Fruit fly (Drosophila melanogaster) whole organism, embryonic: ENCODE data around the gene CG6766.
A peak's percentile ranks its signal among the peaks of the same experiment; 100 is the strongest.

Experiments
- Atf-2 ChIP-seq: fragments of 200-800 bp; sonication (Bioruptor generic); optimal IDR thresholded peaks from 2 replicates; lab custom pipeline; 2016; ENCODE audit warnings: missing biosample characterization, missing genetic modification characterization
- BEAF-32 ChIP-seq: fragments of 200-800 bp; sonication (Bioruptor generic); optimal IDR thresholded peaks from 3 replicates; lab custom pipeline; 2017; ENCODE audit warnings: missing biosample characterization, missing genetic modification characterization, mild to moderate bottlenecking, moderate library complexity, missing genetic modification reagents
- CG1024 ChIP-seq: fragments of 200-800 bp; sonication (Bioruptor generic); IDR thresholded peaks from 2 replicates; pipeline ENCODE4 v1.3.6; 2022; ENCODE audit warnings: missing biosample characterization, missing genetic modification characterization
- CG11696 ChIP-seq: fragments of 200-800 bp; sonication (Bioruptor generic); IDR thresholded peaks from 2 replicates; pipeline ENCODE4 v1.3.6; 2022; ENCODE audit warnings: missing biosample characterization, missing genetic modification characterization
- CG13296 ChIP-seq: fragments of 200-800 bp; sonication (Bioruptor generic); optimal IDR thresholded peaks from 3 replicates; lab custom pipeline; 2018; ENCODE audit warnings: missing biosample characterization, mild to moderate bottlenecking, missing genetic modification characterization
- CG1602 ChIP-seq: fragments of 200-800 bp; sonication (Bioruptor generic); optimal IDR thresholded peaks from 3 replicates; lab custom pipeline; 2016; ENCODE audit warnings: missing biosample characterization, missing genetic modification characterization
- CG17829 ChIP-seq: fragments of 200-800 bp; optimal IDR thresholded peaks from 2 replicates; lab custom pipeline; 2019; ENCODE audit warnings: missing biosample characterization, mild to moderate bottlenecking, missing genetic modification characterization, moderate library complexity
- CG18764 ChIP-seq: fragments of 200-800 bp; sonication (Bioruptor generic); optimal IDR thresholded peaks from 3 replicates; lab custom pipeline; 2016; ENCODE audit warnings: missing biosample characterization, missing genetic modification characterization
- CG30020 ChIP-seq: fragments of 200-800 bp; optimal IDR thresholded peaks from 2 replicates; lab custom pipeline; 2019; ENCODE audit warnings: missing biosample characterization, mild to moderate bottlenecking, missing genetic modification characterization, moderate library complexity
- CG3065 ChIP-seq: fragments of 200-800 bp; sonication (Bioruptor generic); optimal IDR thresholded peaks from 2 replicates; lab custom pipeline; 2016; ENCODE audit warnings: missing biosample characterization, missing genetic modification characterization
- CG31365 ChIP-seq: fragments of 200-800 bp; sonication (Bioruptor generic); optimal IDR thresholded peaks from 2 replicates; lab custom pipeline; 2018; ENCODE audit warnings: missing biosample characterization, mild to moderate bottlenecking, missing genetic modification characterization
- CG3281 ChIP-seq: fragments of 200-800 bp; sonication (Bioruptor generic); optimal IDR thresholded peaks from 3 replicates; lab custom pipeline; 2017; ENCODE audit warnings: missing biosample characterization, mild to moderate bottlenecking, missing genetic modification characterization
- CG33213 ChIP-seq: fragments of 200-800 bp; sonication (Bioruptor generic); optimal IDR thresholded peaks from 3 replicates; lab custom pipeline; 2016; ENCODE audit warnings: missing biosample characterization, missing genetic modification characterization
- CG3995 ChIP-seq: fragments of 200-800 bp; sonication (Bioruptor generic); optimal IDR thresholded peaks from 3 replicates; lab custom pipeline; 2016; ENCODE audit warnings: missing biosample characterization, missing genetic modification characterization
- CG6272 ChIP-seq: fragments of 200-800 bp; sonication (Bioruptor generic); IDR thresholded peaks from 2 replicates; pipeline ENCODE4 v1.3.6; 2022; ENCODE audit warnings: missing biosample characterization, missing genetic modification characterization
- CG6765 ChIP-seq: fragments of 200-800 bp; sonication (Bioruptor generic); optimal IDR thresholded peaks from 3 replicates; lab custom pipeline; 2017; ENCODE audit warnings: missing biosample characterization, mild to moderate bottlenecking, missing genetic modification characterization
- CG8281 ChIP-seq: fragments of 200-800 bp; sonication (Bioruptor generic); optimal IDR thresholded peaks from 2 replicates; lab custom pipeline; 2018; ENCODE audit warnings: missing biosample characterization, mild to moderate bottlenecking, missing genetic modification characterization, moderate library complexity
- CG8478 ChIP-seq: fragments of >200 bp; optimal IDR thresholded peaks from 2 replicates; lab custom pipeline; 2018
- CG8944 ChIP-seq: fragments of 200-800 bp; sonication (Bioruptor generic); optimal IDR thresholded peaks from 3 replicates; lab custom pipeline; 2016; ENCODE audit warnings: missing biosample characterization, missing genetic modification characterization
- CG9876 ChIP-seq: fragments of 200-800 bp; sonication (Bioruptor generic); optimal IDR thresholded peaks from 2 replicates; lab custom pipeline; 2016; ENCODE audit warnings: missing biosample characterization, missing genetic modification characterization
- Chrac-16 ChIP-seq: fragments of 200-800 bp; sonication (Bioruptor generic); optimal IDR thresholded peaks from 3 replicates; lab custom pipeline; 2016; ENCODE audit warnings: missing biosample characterization, missing genetic modification characterization
- Dfd ChIP-seq, 2 experiments: fragments of >200 bp; optimal IDR thresholded peaks; 2 replicates each; lab custom pipeline; 2017; ENCODE audit warnings: missing biosample characterization in 2 of 2, missing genetic modification characterization in 2 of 2
- Gug ChIP-seq: fragments of 200-800 bp; sonication (Bioruptor generic); IDR thresholded peaks from 4 replicates; pipeline ENCODE4 v1.3.6; 2022; ENCODE audit warnings: missing biosample characterization, missing genetic modification characterization
- HLHmδ ChIP-seq: fragments of 200-800 bp; sonication (Bioruptor generic); optimal IDR thresholded peaks from 2 replicates; lab custom pipeline; 2018; ENCODE audit warnings: missing biosample characterization, mild to moderate bottlenecking, missing genetic modification characterization, moderate library complexity
- Hr3 ChIP-seq: fragments of 200-800 bp; sonication (Bioruptor generic); optimal IDR thresholded peaks from 3 replicates; lab custom pipeline; 2016; ENCODE audit warnings: missing biosample characterization, missing genetic modification characterization
- Hr39 ChIP-seq: fragments of >200 bp; optimal IDR thresholded peaks from 2 replicates; lab custom pipeline; 2017
- Hr51 ChIP-seq, 2 experiments: fragments of 200-800 bp; sonication (Bioruptor generic); optimal IDR thresholded peaks; 2 replicates in 1 of 2; 3 replicates in 1 of 2; lab custom pipeline; 2016 to 2018; ENCODE audit warnings: missing biosample characterization in 2 of 2, missing genetic modification characterization in 2 of 2, mild to moderate bottlenecking in 1 of 2, moderate library complexity in 1 of 2
- Lhr ChIP-seq: fragments of 200-800 bp; sonication (Bioruptor generic); optimal IDR thresholded peaks from 3 replicates; lab custom pipeline; 2017; ENCODE audit warnings: mild to moderate bottlenecking, missing biosample characterization, missing genetic modification reagents, missing genetic modification characterization
- Lim3 ChIP-seq: fragments of 200-800 bp; sonication (Bioruptor generic); IDR thresholded peaks from 2 replicates; pipeline ENCODE4 v1.3.6; 2022; ENCODE audit warnings: missing biosample characterization, missing genetic modification characterization
- Nf-YA ChIP-seq: fragments of 200-800 bp; sonication (Bioruptor generic); IDR thresholded peaks from 2 replicates; pipeline ENCODE4 v1.3.6; 2022; ENCODE audit warnings: missing biosample characterization, missing genetic modification characterization
- PHDP ChIP-seq: fragments of 200-800 bp; sonication (Bioruptor generic); optimal IDR thresholded peaks from 3 replicates; lab custom pipeline; 2018; ENCODE audit warnings: missing biosample characterization, mild to moderate bottlenecking, missing genetic modification characterization, moderate library complexity
- Rfx ChIP-seq: fragments of 200-800 bp; sonication (Bioruptor generic); IDR thresholded peaks from 2 replicates; pipeline ENCODE4 v1.3.6; 2022; ENCODE audit warnings: missing biosample characterization, missing genetic modification characterization
- Sox100B ChIP-seq: fragments of 200-800 bp; sonication (Bioruptor generic); optimal IDR thresholded peaks from 3 replicates; lab custom pipeline; 2018; ENCODE audit warnings: missing biosample characterization, mild to moderate bottlenecking, missing genetic modification characterization
- ap ChIP-seq: fragments of 200-800 bp; sonication (Bioruptor generic); IDR thresholded peaks from 2 replicates; pipeline ENCODE4 v1.3.6; 2022; ENCODE audit warnings: missing biosample characterization, missing genetic modification characterization
- ase ChIP-seq: fragments of 200-800 bp; sonication (Bioruptor generic); IDR thresholded peaks from 3 replicates; pipeline ENCODE4 v1.3.6; 2022; ENCODE audit warnings: missing biosample characterization, missing genetic modification characterization
- cad ChIP-seq: fragments of >200 bp; optimal IDR thresholded peaks from 2 replicates; lab custom pipeline; 2017; ENCODE audit warnings: missing biosample characterization, missing genetic modification characterization
- dan ChIP-seq: fragments of 200-800 bp; sonication (Bioruptor generic); IDR thresholded peaks from 2 replicates; pipeline ENCODE4 v1.3.6; 2022; ENCODE audit warnings: missing biosample characterization, missing genetic modification characterization
- dm ChIP-seq: fragments of 200-800 bp; sonication (Bioruptor generic); optimal IDR thresholded peaks from 3 replicates; lab custom pipeline; 2016; ENCODE audit warnings: missing biosample characterization, missing genetic modification characterization
- dmrt99B ChIP-seq: fragments of 200-800 bp; sonication (Bioruptor generic); optimal IDR thresholded peaks from 2 replicates; lab custom pipeline; 2018; ENCODE audit warnings: missing biosample characterization, mild to moderate bottlenecking, missing genetic modification characterization, moderate library complexity
- dysf ChIP-seq: fragments of 200-800 bp; sonication (Bioruptor generic); IDR thresholded peaks from 3 replicates; pipeline ENCODE4 v1.3.6; 2022; ENCODE audit warnings: missing biosample characterization, missing genetic modification characterization
- fu2 ChIP-seq: fragments of 200-800 bp; sonication (Bioruptor generic); optimal IDR thresholded peaks from 2 replicates; lab custom pipeline; 2016; ENCODE audit warnings: missing biosample characterization, missing genetic modification characterization
- gem ChIP-seq: fragments of 200-800 bp; sonication (Bioruptor generic); optimal IDR thresholded peaks from 2 replicates; lab custom pipeline; 2019; ENCODE audit warnings: missing biosample characterization, mild to moderate bottlenecking, missing genetic modification characterization, moderate library complexity
- grau ChIP-seq: fragments of 200-800 bp; optimal IDR thresholded peaks from 3 replicates; lab custom pipeline; 2019; ENCODE audit warnings: missing biosample characterization, mild to moderate bottlenecking, missing genetic modification characterization, moderate library complexity
- gsb ChIP-seq: fragments of 200-800 bp; sonication (Bioruptor generic); IDR thresholded peaks from 2 replicates; pipeline ENCODE4 v1.3.6; 2022; ENCODE audit warnings: missing biosample characterization, missing genetic modification characterization
- inv ChIP-seq: fragments of 200-800 bp; sonication (Bioruptor generic); IDR thresholded peaks from 2 replicates; pipeline ENCODE4 v1.3.6; 2022; ENCODE audit warnings: missing biosample characterization, missing genetic modification characterization; ENCODE audit not compliant: partially characterized antibody
- jing ChIP-seq: fragments of 200-800 bp; sonication (Bioruptor generic); optimal IDR thresholded peaks from 2 replicates; lab custom pipeline; 2018; ENCODE audit warnings: missing biosample characterization, mild to moderate bottlenecking, missing genetic modification characterization
- kay ChIP-seq: fragments of 200-800 bp; sonication (Bioruptor generic); optimal IDR thresholded peaks from 2 replicates; lab custom pipeline; 2016; ENCODE audit warnings: missing biosample characterization, missing genetic modification characterization
- lab ChIP-seq: fragments of 200-800 bp; sonication (Bioruptor generic); optimal IDR thresholded peaks from 3 replicates; lab custom pipeline; 2017; ENCODE audit warnings: missing biosample characterization, missing genetic modification characterization, mild to moderate bottlenecking, moderate library complexity, missing genetic modification reagents
- maf-S ChIP-seq: fragments of 200-800 bp; sonication (Bioruptor generic); optimal IDR thresholded peaks from 2 replicates; lab custom pipeline; 2016; ENCODE audit warnings: missing biosample characterization, missing genetic modification characterization
- nerfin-1 ChIP-seq: fragments of 200-800 bp; sonication (Bioruptor generic); optimal IDR thresholded peaks from 3 replicates; lab custom pipeline; 2019; ENCODE audit warnings: missing biosample characterization, mild to moderate bottlenecking, missing genetic modification characterization, moderate library complexity
- pb ChIP-seq: fragments of 200-800 bp; sonication (Bioruptor generic); optimal IDR thresholded peaks from 3 replicates; lab custom pipeline; 2016; ENCODE audit warnings: missing biosample characterization, missing genetic modification characterization
- ranshi ChIP-seq: fragments of 200-800 bp; sonication (Bioruptor generic); IDR thresholded peaks from 2 replicates; pipeline ENCODE4 v1.3.6; 2022; ENCODE audit warnings: missing biosample characterization, missing genetic modification characterization
- tap ChIP-seq: fragments of 200-800 bp; optimal IDR thresholded peaks from 3 replicates; lab custom pipeline; 2019; ENCODE audit warnings: missing biosample characterization, mild to moderate bottlenecking, missing genetic modification characterization, moderate library complexity
- twi ChIP-seq: fragments of 200-800 bp; optimal IDR thresholded peaks from 2 replicates; lab custom pipeline; 2019; ENCODE audit warnings: missing biosample characterization, mild to moderate bottlenecking, missing genetic modification characterization, moderate library complexity
- vfl ChIP-seq: fragments of 200-800 bp; sonication (Bioruptor generic); optimal IDR thresholded peaks from 2 replicates; lab custom pipeline; 2016; ENCODE audit warnings: missing biosample characterization, missing genetic modification characterization
- wdn ChIP-seq: fragments of 200-800 bp; sonication (Bioruptor generic); IDR thresholded peaks from 2 replicates; pipeline ENCODE4 v1.3.6; 2022; ENCODE audit warnings: missing biosample characterization, missing genetic modification characterization

The CG6766 gene

dm6 chr2L:12025505-12025904, 15.0 kb downstream of the CG6766 start (continued):
- TF ChIP-seq CG18764, result no peak
- no peak for TF ChIP-seq twi (tag; lab: Kevin White, UChicago)
- TF ChIP-seq jing, result no peak
- no peak for TF ChIP-seq dysf
- no peak for TF ChIP-seq Sox100B
- peak; percentile 22 for TF ChIP-seq grau (tag; lab: Kevin White, UChicago)
- no peak for TF ChIP-seq ap (GFP tag; lab: Robert Waterston, UW)
- TF ChIP-seq fu2, result no peak
- no peak for TF ChIP-seq dan (GFP tag; lab: Robert Waterston, UW)
- TF ChIP-seq dmrt99B, result no peak
- no peak for TF ChIP-seq CG31365 (tag; lab: Kevin White, UChicago)
- no peak for TF ChIP-seq Lhr (GFP tag; lab: Kevin White, UChicago)
- no peak for TF ChIP-seq Lim3 (GFP tag; lab: Robert Waterston, UW)
- TF ChIP-seq Hr3 (GFP tag; lab: Kevin White, UChicago), result no peak
- TF ChIP-seq Nf-YA (GFP tag; lab: Robert Waterston, UW), result no peak
- TF ChIP-seq Hr51 (GFP tag; optimal IDR thresholded peaks at IDR 0.05; lab: Kevin White, UChicago), result no peak
- no peak for TF ChIP-seq CG9876 (GFP tag; lab: Kevin White, UChicago)
- no peak for TF ChIP-seq inv (GFP tag; lab: Robert Waterston, UW)
- TF ChIP-seq CG8944 (GFP tag; lab: Kevin White, UChicago), result no peak
- peak; percentile 52; the same call in 1 of the 2 replicates for TF ChIP-seq Rfx (GFP tag; lab: Robert Waterston, UW)
- no peak for TF ChIP-seq maf-S
- no peak for TF ChIP-seq wdn (GFP tag; lab: Robert Waterston, UW)
- TF ChIP-seq CG33213 (GFP tag; lab: Kevin White, UChicago), result no peak
- TF ChIP-seq CG8478 (lab: Kevin White, UChicago), result no peak
- TF ChIP-seq nerfin-1 (tag; lab: Kevin White, UChicago), result no peak
- no peak for TF ChIP-seq CG3065 (GFP tag; lab: Kevin White, UChicago)
- TF ChIP-seq Atf-2, result no peak
- TF ChIP-seq CG3281 (GFP tag; lab: Kevin White, UChicago), result no peak
- TF ChIP-seq CG17829, result no peak
- TF ChIP-seq CG13296 (GFP tag; lab: Kevin White, UChicago), result peak; percentile 24
- no peak for TF ChIP-seq kay (GFP tag; lab: Kevin White, UChicago)
- no peak for TF ChIP-seq pb
- no peak for TF ChIP-seq CG11696 (GFP tag; lab: Robert Waterston, UW)
- no peak for TF ChIP-seq vfl (GFP tag; lab: Kevin White, UChicago)
- TF ChIP-seq cad (GFP tag; lab: Kevin White, UChicago), result no peak
- no peak for TF ChIP-seq CG3995 (GFP tag; lab: Kevin White, UChicago)
- TF ChIP-seq, all 482 proteins: peak for 63

- TF ChIP-seq gsb (GFP tag; lab: Robert Waterston, UW) (no peak), Dfd (GFP tag; optimal IDR thresholded peaks at IDR 0.05; lab: Kevin White, UChicago) (no peak), BEAF-32 (GFP tag; lab: Kevin White, UChicago) (no peak), Gug (GFP tag; lab: Robert Waterston, UW) (no peak), ranshi (GFP tag; lab: Robert Waterston, UW) (no peak), CG6272 (GFP tag; lab: Robert Waterston, UW) (no peak), gem (tag; lab: Kevin White, UChicago) (peak; percentile 82), Hr39 (lab: Kevin White, UChicago) (no peak), HLHmδ (GFP tag; lab: Kevin White, UChicago) (no peak), CG1602 (GFP tag; lab: Kevin White, UChicago) (no peak), tap (no peak), dm (no peak), CG1024 (GFP tag; lab: Robert Waterston, UW) (no peak), CG8281 (tag; lab: Kevin White, UChicago) (peak; percentile 85), Chrac-16 (no peak), ase (GFP tag; lab: Robert Waterston, UW) (no peak), CG6765 (no peak), PHDP (no peak), CG30020 (tag; lab: Kevin White, UChicago) (no peak), lab (no peak)
These were observed 16.4 kb downstream of the CG6766 start for dm6 chr2L:12024104-12024503.
